Worm (Caenorhabditis elegans) whole organism, L3 larva: ENCODE results near the gene asm-3.

Experiments used
- R02D3.7 ChIP-seq: fragments of 150-350 bp; optimal IDR thresholded peaks from 2 replicates; lab custom pipeline; 2014; ENCODE audit warnings: missing biosample characterization, missing genetic modification characterization
- aly-2 ChIP-seq: fragments of 150-350 bp; optimal IDR thresholded peaks from 2 replicates; lab custom pipeline; 2014; ENCODE audit warnings: missing biosample characterization, missing genetic modification characterization
- ama-1 ChIP-seq: fragments of 150-350 bp; optimal IDR thresholded peaks from 2 replicates; lab custom pipeline; 2018
- ceh-16 ChIP-seq: sonication (generic microtip); optimal IDR thresholded peaks from 2 replicates; lab custom pipeline; 2017; ENCODE audit warnings: missing biosample characterization, missing genetic modification characterization
- ceh-28 ChIP-seq: fragments of 150-350 bp; optimal IDR thresholded peaks from 2 replicates; lab custom pipeline; 2014; ENCODE audit warnings: missing biosample characterization, missing genetic modification reagents, missing genetic modification characterization
- ceh-9 ChIP-seq: sonication (generic microtip); optimal IDR thresholded peaks from 2 replicates; lab custom pipeline; 2018; ENCODE audit warnings: missing biosample characterization, missing genetic modification characterization
- egl-5 ChIP-seq: fragments of 150-350 bp; optimal IDR thresholded peaks from 2 replicates; lab custom pipeline; 2017; ENCODE audit warnings: missing biosample characterization, missing genetic modification reagents, missing genetic modification characterization, inconsistent platforms
- elt-1 ChIP-seq: fragments of 150-350 bp; optimal IDR thresholded peaks from 2 replicates; lab custom pipeline; 2014; ENCODE audit warnings: missing biosample characterization, missing genetic modification characterization
- elt-2 ChIP-seq: sonication (generic microtip); optimal IDR thresholded peaks from 2 replicates; lab custom pipeline; 2016; ENCODE audit warnings: missing genetic modification reagents, mild to moderate bottlenecking, missing genetic modification characterization, missing compliant biosample characterization
- eor-1 ChIP-seq, 2 experiments: fragments of 150-350 bp; optimal IDR thresholded peaks; 2 replicates each; lab custom pipeline; 2014 to 2018; ENCODE audit warnings: missing biosample characterization in 2 of 2, missing genetic modification characterization in 2 of 2
- fkh-10 ChIP-seq: sonication (generic microtip); optimal IDR thresholded peaks from 2 replicates; lab custom pipeline; 2017; ENCODE audit warnings: missing biosample characterization, missing genetic modification reagents, missing genetic modification characterization
- fkh-2 ChIP-seq: fragments of 150-350 bp; optimal IDR thresholded peaks from 2 replicates; lab custom pipeline; 2014; ENCODE audit warnings: missing biosample characterization, missing genetic modification reagents, missing genetic modification characterization
- fos-1 ChIP-seq: fragments of 150-350 bp; optimal IDR thresholded peaks from 2 replicates; lab custom pipeline; 2014; ENCODE audit warnings: missing biosample characterization, missing genetic modification characterization
- jun-1 ChIP-seq: fragments of 150-350 bp; optimal IDR thresholded peaks from 2 replicates; lab custom pipeline; 2014; ENCODE audit warnings: missing biosample characterization, missing genetic modification reagents, missing genetic modification characterization
- lin-15B ChIP-seq: fragments of 150-350 bp; optimal IDR thresholded peaks from 2 replicates; lab custom pipeline; 2014; ENCODE audit warnings: missing biosample characterization, missing genetic modification characterization
- lin-39 ChIP-seq: fragments of 150-350 bp; optimal IDR thresholded peaks from 2 replicates; lab custom pipeline; 2018; ENCODE audit warnings: missing biosample characterization, missing genetic modification reagents, missing genetic modification characterization
- lsy-12 ChIP-seq: sonication (generic microtip); optimal IDR thresholded peaks from 2 replicates; lab custom pipeline; 2016; ENCODE audit warnings: mild to moderate bottlenecking, missing genetic modification characterization, missing compliant biosample characterization
- mdl-1 ChIP-seq: fragments of 150-350 bp; optimal IDR thresholded peaks from 2 replicates; lab custom pipeline; 2014; ENCODE audit warnings: missing biosample characterization, missing genetic modification characterization
- mml-1 ChIP-seq: fragments of 150-350 bp; sonication (generic microtip); optimal IDR thresholded peaks from 3 replicates; lab custom pipeline; 2014; ENCODE audit warnings: missing biosample characterization, missing genetic modification characterization
- nfya-1 ChIP-seq: sonication (generic microtip); optimal IDR thresholded peaks from 2 replicates; lab custom pipeline; 2017; ENCODE audit warnings: missing genetic modification characterization, mild to moderate bottlenecking, missing compliant biosample characterization, antibody characterized with exemption, moderate library complexity; ENCODE audit not compliant: insufficient read depth
- nhr-11 ChIP-seq: fragments of 150-350 bp; optimal IDR thresholded peaks from 2 replicates; lab custom pipeline; 2014; ENCODE audit warnings: missing biosample characterization, missing genetic modification characterization
- nhr-12 ChIP-seq: fragments of 150-350 bp; optimal IDR thresholded peaks from 2 replicates; lab custom pipeline; 2014; ENCODE audit warnings: missing biosample characterization, missing genetic modification characterization
- nhr-23 ChIP-seq: fragments of 150-350 bp; optimal IDR thresholded peaks from 2 replicates; lab custom pipeline; 2014; ENCODE audit warnings: missing biosample characterization, missing genetic modification reagents, missing genetic modification characterization
- nhr-237 ChIP-seq: fragments of 150-350 bp; optimal IDR thresholded peaks from 2 replicates; lab custom pipeline; 2014; ENCODE audit warnings: missing biosample characterization, missing genetic modification characterization
- nhr-28 ChIP-seq: fragments of 150-350 bp; optimal IDR thresholded peaks from 2 replicates; lab custom pipeline; 2014; ENCODE audit warnings: missing biosample characterization, missing genetic modification characterization
- nhr-43 ChIP-seq: sonication (generic microtip); optimal IDR thresholded peaks from 2 replicates; lab custom pipeline; 2016; ENCODE audit warnings: mild to moderate bottlenecking, missing genetic modification characterization, missing compliant biosample characterization; ENCODE audit not compliant: poor library complexity, severe bottlenecking
- nhr-77 ChIP-seq: fragments of 150-350 bp; optimal IDR thresholded peaks from 2 replicates; lab custom pipeline; 2014; ENCODE audit warnings: missing biosample characterization, missing genetic modification characterization
- pha-4 ChIP-seq: fragments of 150-350 bp; optimal IDR thresholded peaks from 2 replicates; lab custom pipeline; 2014; ENCODE audit warnings: missing biosample characterization, missing genetic modification reagents, missing genetic modification characterization
- sea-2 ChIP-seq: fragments of 150-350 bp; sonication (generic microtip); optimal IDR thresholded peaks from 4 replicates; lab custom pipeline; 2014; ENCODE audit warnings: missing biosample characterization, missing genetic modification reagents, missing genetic modification characterization
- skn-1 ChIP-seq: fragments of 150-350 bp; optimal IDR thresholded peaks from 2 replicates; lab custom pipeline; 2014; ENCODE audit warnings: missing biosample characterization, missing genetic modification characterization
- snpc-4 ChIP-seq: fragments of 150-350 bp; optimal IDR thresholded peaks from 2 replicates; lab custom pipeline; 2014; ENCODE audit warnings: missing biosample characterization, missing genetic modification characterization
- tbx-2 ChIP-seq: sonication (generic microtip); optimal IDR thresholded peaks from 2 replicates; lab custom pipeline; 2016; ENCODE audit warnings: mild to moderate bottlenecking, missing genetic modification characterization, missing compliant biosample characterization
- unc-39 ChIP-seq: sonication (generic microtip); optimal IDR thresholded peaks from 4 replicates; lab custom pipeline; 2017; ENCODE audit warnings: missing biosample characterization, missing genetic modification characterization
- unc-62 ChIP-seq: fragments of 150-350 bp; sonication (generic microtip); optimal IDR thresholded peaks from 4 replicates; lab custom pipeline; 2014; ENCODE audit warnings: missing biosample characterization, missing genetic modification reagents, missing genetic modification characterization
- zag-1 ChIP-seq: fragments of 150-350 bp; optimal IDR thresholded peaks from 2 replicates; lab custom pipeline; 2014; ENCODE audit warnings: missing biosample characterization, missing genetic modification characterization
- ztf-4 ChIP-seq: fragments of 150-350 bp; optimal IDR thresholded peaks from 2 replicates; lab custom pipeline; 2014; ENCODE audit warnings: missing biosample characterization, missing genetic modification characterization

asm-3 gene

ce11 chrIV:506384-506783 is 17.2 kb downstream of the asm-3 start, which contains the start of gene W03G1.5:
W03G1.5 (minus strand) TSS chrIV:506484.
- TF ChIP-seq lin-15B (tag; lab: Kevin White, UChicago) (peak; percentile 29), fkh-10 (GFP tag; lab: Kevin White, UChicago) (no peak), jun-1 (tag; lab: Kevin White, UChicago) (no peak), mml-1 (tag; lab: Kevin White, UChicago) (no peak), pha-4 (tag; lab: Kevin White, UChicago) (peak; percentile 36), ceh-28 (tag; lab: Kevin White, UChicago) (no peak), fos-1 (no peak), tbx-2 (tag; lab: Kevin White, UChicago) (no peak), fkh-2 (tag; lab: Kevin White, UChicago) (no peak), zag-1 (tag; lab: Kevin White, UChicago) (no peak)

- TF ChIP-seq nhr-237 (no peak), pha-4 (tag; lab: Kevin White, UChicago) (peak; percentile 34), mml-1 (tag; lab: Kevin White, UChicago) (no peak)
Observed at ce11 chrIV:504495-504894, 19.1 kb downstream of the asm-3 start.

- TF ChIP-seq ceh-9 (tag; lab: Kevin White, UChicago) (no peak), snpc-4 (tag; lab: Kevin White, UChicago) (no peak), aly-2 (no peak), nhr-11 (tag; lab: Kevin White, UChicago) (no peak), ama-1 (lab: Kevin White, UChicago) (no peak), ceh-16 (tag; lab: Kevin White, UChicago) (no peak), lin-15B (tag; lab: Kevin White, UChicago) (no peak), mml-1 (tag; lab: Kevin White, UChicago) (no peak), mdl-1 (tag; lab: Kevin White, UChicago) (no peak)
Observed at ce11 chrIV:497155-497554, 26.5 kb downstream of the asm-3 start.

- TF ChIP-seq sea-2 (GFP tag; lab: Kevin White, UChicago): no peak
- TF ChIP-seq elt-2 (tag; lab: Kevin White, UChicago): no peak
- no peak for TF ChIP-seq mdl-1 (tag; lab: Kevin White, UChicago)
- TF ChIP-seq skn-1 (tag; lab: Kevin White, UChicago): no peak
- TF ChIP-seq ceh-9 (tag; lab: Kevin White, UChicago): no peak
- no peak for TF ChIP-seq unc-39
- no peak for TF ChIP-seq unc-62 (GFP tag; lab: Kevin White, UChicago)
- no peak for TF ChIP-seq ztf-4 (tag; lab: Kevin White, UChicago)
- no peak for TF ChIP-seq R02D3.7 (tag; lab: Kevin White, UChicago)
- TF ChIP-seq nhr-12 (tag; lab: Kevin White, UChicago): no peak
- TF ChIP-seq mml-1 (tag; lab: Kevin White, UChicago): no peak
- no peak for TF ChIP-seq lin-39 (tag; lab: Kevin White, UChicago)
- no peak for TF ChIP-seq elt-1
Observed at ce11 chrIV:484768-485167, 38.8 kb downstream of the asm-3 start.

ce11 chrIV:484004-484403 is 39.6 kb downstream of the asm-3 start:
- TF ChIP-seq nhr-11 (tag; lab: Kevin White, UChicago) (no peak), egl-5 (tag; lab: Kevin White, UChicago) (peak; percentile 3), lin-39 (tag; lab: Kevin White, UChicago) (peak; percentile 9), nhr-43 (no peak)

- TF ChIP-seq fos-1 (no peak), eor-1 (tag; optimal IDR thresholded peaks at IDR 0.05; lab: Kevin White, UChicago) (no peak), jun-1 (tag; lab: Kevin White, UChicago) (no peak), lin-39 (tag; lab: Kevin White, UChicago) (no peak), nhr-11 (tag; lab: Kevin White, UChicago) (no peak), elt-1 (no peak), nfya-1 (tag; lab: Kevin White, UChicago) (no peak), zag-1 (tag; lab: Kevin White, UChicago) (no peak), lsy-12 (tag; lab: Kevin White, UChicago) (no peak), egl-5 (tag; lab: Kevin White, UChicago) (no peak), R02D3.7 (tag; lab: Kevin White, UChicago) (no peak), fkh-10 (GFP tag; lab: Kevin White, UChicago) (no peak), skn-1 (tag; lab: Kevin White, UChicago) (no peak), nhr-237 (no peak), ceh-28 (tag; lab: Kevin White, UChicago) (no peak), elt-2 (tag; lab: Kevin White, UChicago) (no peak), nhr-77 (tag; lab: Kevin White, UChicago) (no peak), nhr-28 (no peak), nhr-23 (tag; lab: Kevin White, UChicago) (no peak)
- TF ChIP-seq, all 47 proteins: peak for 0
Observed at ce11 chrIV:481067-481466, 42.5 kb downstream of the asm-3 start, which contains the start of gene npr-37. npr-37 (minus strand) TSS chrIV:481167.
